Worm (Caenorhabditis elegans) whole organism, L2 larva: ENCODE data around the gene M03A8.3.

Experiments
- R02D3.7 ChIP-seq: fragments of 150-350 bp; optimal IDR thresholded peaks from 2 replicates; lab custom pipeline; 2014; ENCODE audit warnings: missing biosample characterization, missing genetic modification characterization
- egl-27 ChIP-seq: sonication (generic microtip); optimal IDR thresholded peaks from 3 replicates; lab custom pipeline; 2017; ENCODE audit warnings: missing biosample characterization, missing genetic modification reagents, missing genetic modification characterization

- TF ChIP-seq egl-27 (tag; lab: Kevin White, UChicago) (no peak), R02D3.7 (tag; lab: Kevin White, UChicago) (no peak)
Observed at ce11 chrX:6822552-6822951, 22.7 kb downstream of the M03A8.3 start.
